Fruit fly (Drosophila melanogaster) whole organism, embryonic: Measurements from ENCODE around the gene CG1317.
A peak's percentile ranks its signal among the peaks of the same experiment; 100 is the strongest.

Source experiments
- Ada2b ChIP-seq: fragments of 200-800 bp; sonication (Bioruptor generic); IDR thresholded peaks from 2 replicates; pipeline ENCODE4 v1.3.6; 2022; ENCODE audit warnings: missing biosample characterization, missing genetic modification characterization
- CG10366 ChIP-seq: fragments of 200-800 bp; sonication (Bioruptor generic); IDR thresholded peaks from 2 replicates; pipeline ENCODE4 v1.3.6; 2022; ENCODE audit warnings: missing biosample characterization, missing genetic modification characterization
- CG10959 ChIP-seq: fragments of 200-800 bp; sonication (Bioruptor generic); IDR thresholded peaks from 2 replicates; pipeline ENCODE4 v1.3.6; 2022; ENCODE audit warnings: missing biosample characterization, missing genetic modification characterization
- CG12659 ChIP-seq: fragments of 200-800 bp; sonication (Bioruptor generic); optimal IDR thresholded peaks from 3 replicates; lab custom pipeline; 2017; ENCODE audit warnings: mild to moderate bottlenecking, missing biosample characterization, missing genetic modification reagents, missing genetic modification characterization
- CG14014 ChIP-seq: fragments of 200-800 bp; sonication (Bioruptor generic); IDR thresholded peaks from 2 replicates; pipeline ENCODE4 v1.3.6; 2022; ENCODE audit warnings: missing biosample characterization, missing genetic modification characterization
- CG15269 ChIP-seq: fragments of 200-800 bp; sonication (Bioruptor generic); optimal IDR thresholded peaks from 2 replicates; lab custom pipeline; 2018; ENCODE audit warnings: missing biosample characterization, mild to moderate bottlenecking, missing genetic modification characterization, moderate library complexity
- CG1647 ChIP-seq: fragments of 200-800 bp; sonication (Bioruptor generic); optimal IDR thresholded peaks from 3 replicates; lab custom pipeline; 2016; ENCODE audit warnings: missing biosample characterization, missing genetic modification characterization
- CG18262 ChIP-seq: fragments of 200-800 bp; optimal IDR thresholded peaks from 3 replicates; lab custom pipeline; 2019; ENCODE audit warnings: missing biosample characterization, mild to moderate bottlenecking, missing genetic modification characterization, moderate library complexity
- CG18764 ChIP-seq: fragments of 200-800 bp; sonication (Bioruptor generic); optimal IDR thresholded peaks from 3 replicates; lab custom pipeline; 2016; ENCODE audit warnings: missing biosample characterization, missing genetic modification characterization
- CG30403 ChIP-seq: fragments of 200-800 bp; sonication (Bioruptor generic); optimal IDR thresholded peaks from 3 replicates; lab custom pipeline; 2016; ENCODE audit warnings: missing biosample characterization, missing genetic modification characterization
- CG31441 ChIP-seq: fragments of 200-800 bp; sonication (Bioruptor generic); IDR thresholded peaks from 2 replicates; pipeline ENCODE4 v1.3.6; 2022; ENCODE audit warnings: missing biosample characterization, missing genetic modification characterization
- CG4404 ChIP-seq: fragments of 200-800 bp; sonication (Bioruptor generic); IDR thresholded peaks from 2 replicates; pipeline ENCODE4 v1.3.6; 2022; ENCODE audit warnings: missing biosample characterization, missing genetic modification characterization
- CG6689 ChIP-seq: fragments of 200-800 bp; sonication (Bioruptor generic); IDR thresholded peaks from 2 replicates; pipeline ENCODE4 v1.3.6; 2022; ENCODE audit warnings: missing biosample characterization, missing genetic modification characterization
- CG6813 ChIP-seq: fragments of 200-800 bp; sonication (Bioruptor generic); optimal IDR thresholded peaks from 2 replicates; lab custom pipeline; 2017; ENCODE audit warnings: missing biosample characterization, missing genetic modification characterization, mild to moderate bottlenecking, moderate library complexity, missing genetic modification reagents
- CG7987 ChIP-seq: fragments of 200-800 bp; sonication (Bioruptor generic); optimal IDR thresholded peaks from 2 replicates; lab custom pipeline; 2018; ENCODE audit warnings: missing biosample characterization, mild to moderate bottlenecking, missing genetic modification characterization, moderate library complexity
- CG8281 ChIP-seq: fragments of 200-800 bp; sonication (Bioruptor generic); optimal IDR thresholded peaks from 2 replicates; lab custom pipeline; 2018; ENCODE audit warnings: missing biosample characterization, mild to moderate bottlenecking, missing genetic modification characterization, moderate library complexity
- CG8765 ChIP-seq: fragments of 200-800 bp; sonication (Bioruptor generic); IDR thresholded peaks from 2 replicates; pipeline ENCODE4 v1.3.6; 2022; ENCODE audit warnings: missing biosample characterization, missing genetic modification characterization
- CG8924 ChIP-seq: fragments of 200-800 bp; optimal IDR thresholded peaks from 3 replicates; lab custom pipeline; 2019; ENCODE audit warnings: missing biosample characterization, mild to moderate bottlenecking, missing genetic modification characterization, moderate library complexity
- CG9609 ChIP-seq: fragments of 200-800 bp; sonication (Bioruptor generic); optimal IDR thresholded peaks from 3 replicates; lab custom pipeline; 2016; ENCODE audit warnings: missing biosample characterization, missing genetic modification characterization
- CG9797 ChIP-seq: fragments of 200-800 bp; sonication (Bioruptor generic); optimal IDR thresholded peaks from 3 replicates; lab custom pipeline; 2018; ENCODE audit warnings: missing biosample characterization, mild to moderate bottlenecking, missing genetic modification characterization
- Chrac-16 ChIP-seq: fragments of 200-800 bp; sonication (Bioruptor generic); optimal IDR thresholded peaks from 3 replicates; lab custom pipeline; 2016; ENCODE audit warnings: missing biosample characterization, missing genetic modification characterization
- D19A ChIP-seq: fragments of 200-800 bp; optimal IDR thresholded peaks from 3 replicates; lab custom pipeline; 2019; ENCODE audit warnings: missing biosample characterization, mild to moderate bottlenecking, missing genetic modification characterization, moderate library complexity
- Dbx ChIP-seq: fragments of 200-800 bp; sonication (Bioruptor generic); IDR thresholded peaks from 3 replicates; pipeline ENCODE4 v1.3.6; 2022; ENCODE audit warnings: missing biosample characterization, missing genetic modification characterization
- Doc3 ChIP-seq: fragments of 200-800 bp; sonication (Bioruptor generic); IDR thresholded peaks from 3 replicates; pipeline ENCODE4 v1.3.6; 2022; ENCODE audit warnings: missing biosample characterization, missing genetic modification characterization; ENCODE audit not compliant: partially characterized antibody
- Drgx ChIP-seq: fragments of 200-800 bp; sonication (Bioruptor generic); IDR thresholded peaks from 2 replicates; pipeline ENCODE4 v1.3.6; 2022; ENCODE audit warnings: missing biosample characterization, missing genetic modification characterization
- Elba2 ChIP-seq: fragments of 200-800 bp; sonication (Bioruptor generic); optimal IDR thresholded peaks from 3 replicates; lab custom pipeline; 2016; ENCODE audit warnings: missing biosample characterization, missing genetic modification characterization
- Fer3 ChIP-seq: fragments of 200-800 bp; sonication (Bioruptor generic); optimal IDR thresholded peaks from 2 replicates; lab custom pipeline; 2018; ENCODE audit warnings: missing biosample characterization, mild to moderate bottlenecking, missing genetic modification characterization, moderate library complexity
- Myb ChIP-seq: fragments of 200-800 bp; sonication (Bioruptor generic); optimal IDR thresholded peaks from 2 replicates; lab custom pipeline; 2016; ENCODE audit warnings: missing biosample characterization, missing genetic modification characterization
- NC2β ChIP-seq: fragments of 200-800 bp; sonication (Bioruptor generic); optimal IDR thresholded peaks from 2 replicates; lab custom pipeline; 2016; ENCODE audit warnings: missing biosample characterization, missing genetic modification characterization
- Nf-YB ChIP-seq: fragments of 200-800 bp; sonication (Bioruptor generic); optimal IDR thresholded peaks from 3 replicates; lab custom pipeline; 2019; ENCODE audit warnings: missing biosample characterization, mild to moderate bottlenecking, missing genetic modification characterization, moderate library complexity
- Nf-YC ChIP-seq: fragments of 200-800 bp; optimal IDR thresholded peaks from 3 replicates; lab custom pipeline; 2019; ENCODE audit warnings: missing biosample characterization, mild to moderate bottlenecking, missing genetic modification characterization, moderate library complexity
- Spps ChIP-seq: fragments of 200-800 bp; sonication (Bioruptor generic); optimal IDR thresholded peaks from 2 replicates; lab custom pipeline; 2018; ENCODE audit warnings: missing biosample characterization, mild to moderate bottlenecking, missing genetic modification characterization
- btn ChIP-seq: fragments of 200-800 bp; sonication (Bioruptor generic); optimal IDR thresholded peaks from 2 replicates; lab custom pipeline; 2016; ENCODE audit warnings: missing biosample characterization, missing genetic modification characterization
- chm ChIP-seq: fragments of 200-800 bp; sonication (Bioruptor generic); IDR thresholded peaks from 2 replicates; pipeline ENCODE4 v1.3.6; 2022; ENCODE audit warnings: missing biosample characterization, missing genetic modification characterization
- gsb ChIP-seq: fragments of 200-800 bp; sonication (Bioruptor generic); IDR thresholded peaks from 2 replicates; pipeline ENCODE4 v1.3.6; 2022; ENCODE audit warnings: missing biosample characterization, missing genetic modification characterization
- gt ChIP-seq: fragments of 200-800 bp; sonication (Bioruptor generic); IDR thresholded peaks from 2 replicates; pipeline ENCODE4 v1.3.6; 2022; ENCODE audit warnings: missing biosample characterization, missing genetic modification characterization
- her ChIP-seq: fragments of 200-800 bp; sonication (Bioruptor generic); optimal IDR thresholded peaks from 2 replicates; lab custom pipeline; 2016; ENCODE audit warnings: missing biosample characterization, missing genetic modification characterization
- hkb ChIP-seq, 2 experiments: fragments of 200-800 bp in 1 of 2; fragments of >200 bp in 1 of 2; sonication (Bioruptor generic) in 1 of 2; IDR thresholded peaks in 1 of 2; optimal IDR thresholded peaks in 1 of 2; 2 replicates each; pipeline versions ENCODE4 v1.3.6 to Lab custom; 2017 to 2022; ENCODE audit warnings: missing biosample characterization in 1 of 2, missing genetic modification characterization in 1 of 2
- insv ChIP-seq, 2 experiments: fragments of 200-800 bp; sonication (Bioruptor generic); optimal IDR thresholded peaks; 3 replicates each; lab custom pipeline; 2016 to 2018; ENCODE audit warnings: missing biosample characterization in 2 of 2, missing genetic modification characterization in 2 of 2
- jing ChIP-seq: fragments of 200-800 bp; sonication (Bioruptor generic); optimal IDR thresholded peaks from 2 replicates; lab custom pipeline; 2018; ENCODE audit warnings: missing biosample characterization, mild to moderate bottlenecking, missing genetic modification characterization
- kni ChIP-seq: fragments of 200-800 bp; sonication (Bioruptor generic); optimal IDR thresholded peaks from 3 replicates; lab custom pipeline; 2017; ENCODE audit warnings: mild to moderate bottlenecking, missing biosample characterization, missing genetic modification reagents, missing genetic modification characterization
- p53 ChIP-seq: fragments of 200-800 bp; sonication (Bioruptor generic); optimal IDR thresholded peaks from 2 replicates; lab custom pipeline; 2016; ENCODE audit warnings: missing biosample characterization, missing genetic modification characterization
- pho ChIP-seq: fragments of 200-800 bp; sonication (Bioruptor generic); optimal IDR thresholded peaks from 2 replicates; lab custom pipeline; 2016; ENCODE audit warnings: missing biosample characterization, missing genetic modification characterization
- pum ChIP-seq: fragments of 200-800 bp; sonication (Bioruptor generic); optimal IDR thresholded peaks from 2 replicates; lab custom pipeline; 2016; ENCODE audit warnings: missing biosample characterization, missing genetic modification characterization
- repo ChIP-seq: fragments of 200-800 bp; sonication (Bioruptor generic); optimal IDR thresholded peaks from 2 replicates; lab custom pipeline; 2016; ENCODE audit warnings: missing biosample characterization, missing genetic modification characterization
- row ChIP-seq: fragments of 200-800 bp; sonication (Bioruptor generic); IDR thresholded peaks from 3 replicates; pipeline ENCODE4 v1.3.6; 2022; ENCODE audit warnings: missing biosample characterization, missing genetic modification characterization
- sd ChIP-seq: fragments of 200-800 bp; sonication (Bioruptor generic); optimal IDR thresholded peaks from 3 replicates; lab custom pipeline; 2018; ENCODE audit warnings: missing biosample characterization, mild to moderate bottlenecking, missing genetic modification characterization, moderate library complexity
- sens-2 ChIP-seq: fragments of 200-800 bp; sonication (Bioruptor generic); IDR thresholded peaks from 2 replicates; pipeline ENCODE4 v1.3.6; 2022; ENCODE audit warnings: missing biosample characterization, missing genetic modification characterization
- slp2 ChIP-seq: fragments of 200-800 bp; sonication (Bioruptor generic); optimal IDR thresholded peaks from 2 replicates; lab custom pipeline; 2016; ENCODE audit warnings: missing biosample characterization, missing genetic modification characterization
- z ChIP-seq: fragments of 200-800 bp; sonication (Bioruptor generic); IDR thresholded peaks from 3 replicates; pipeline ENCODE4 v1.3.6; 2022; ENCODE audit warnings: missing biosample characterization, missing genetic modification characterization
- zen2 ChIP-seq: fragments of 200-800 bp; sonication (Bioruptor generic); IDR thresholded peaks from 3 replicates; pipeline ENCODE4 v1.3.6; 2022; ENCODE audit warnings: missing biosample characterization, missing genetic modification characterization; ENCODE audit not compliant: partially characterized antibody

CG1317 gene

dm6 chr3L:2371882-2372281 lies at the start of gene CG1317, which contains the start of gene CG8993 (continued):
- no peak for TF ChIP-seq Elba2 (GFP tag; lab: Kevin White, UChicago)
- no peak for TF ChIP-seq CG9797 (GFP tag; lab: Kevin White, UChicago)
- no peak for TF ChIP-seq CG8281 (tag; lab: Kevin White, UChicago)
- TF ChIP-seq sens-2 (GFP tag; lab: Robert Waterston, UW) = no peak
- peak; percentile 54 for TF ChIP-seq Nf-YC (tag; lab: Kevin White, UChicago)
- TF ChIP-seq chm (GFP tag; lab: Robert Waterston, UW) = no peak
- TF ChIP-seq z (GFP tag; lab: Robert Waterston, UW) = no peak
- TF ChIP-seq p53 (GFP tag; lab: Kevin White, UChicago) = no peak
- no peak for TF ChIP-seq her
- TF ChIP-seq CG7987 (GFP tag; lab: Kevin White, UChicago) = no peak
- peak; percentile 54 for TF ChIP-seq CG8924
- peak; percentile 64 for TF ChIP-seq CG30403 (GFP tag; lab: Kevin White, UChicago)
- TF ChIP-seq Drgx (GFP tag; lab: Robert Waterston, UW) = no peak
- TF ChIP-seq slp2 (GFP tag; lab: Kevin White, UChicago) = no peak
- TF ChIP-seq row (GFP tag; lab: Robert Waterston, UW) = peak; percentile 94
- no peak for TF ChIP-seq zen2 (GFP tag; lab: Robert Waterston, UW)
- no peak for TF ChIP-seq CG6813 (GFP tag; lab: Kevin White, UChicago)
- no peak for TF ChIP-seq CG9609 (GFP tag; lab: Kevin White, UChicago)
- TF ChIP-seq CG8765 (GFP tag; lab: Robert Waterston, UW) = 0 out of 2 replicates have a peak, but pooled peaks have one; percentile 45
- no peak for TF ChIP-seq gt
- peak; percentile 36 for TF ChIP-seq CG18764 (GFP tag; lab: Kevin White, UChicago)
- peak; percentile 49; the same call in 2 of the 3 replicates for TF ChIP-seq Doc3
- TF ChIP-seq Myb (GFP tag; lab: Kevin White, UChicago) = no peak
- no peak for TF ChIP-seq pum (GFP tag; lab: Kevin White, UChicago)
- TF ChIP-seq CG1647 = no peak
- no peak for TF ChIP-seq Nf-YB
- no peak for TF ChIP-seq jing (GFP tag; lab: Kevin White, UChicago)
- peak; percentile 14 for TF ChIP-seq hkb (optimal IDR thresholded peaks at IDR 0.05; lab: Kevin White, UChicago)
- no peak; the same call in 1 of the 2 replicates for TF ChIP-seq hkb (GFP tag; IDR thresholded peaks at IDR 0.05; lab: Robert Waterston, UW)
- TF ChIP-seq pho (GFP tag; lab: Kevin White, UChicago) = no peak
- TF ChIP-seq CG4404 (GFP tag; lab: Robert Waterston, UW) = peak; percentile 43; the same call in 1 of the 2 replicates
- TF ChIP-seq CG6689 (GFP tag; lab: Robert Waterston, UW) = peak; percentile 50; the same call in 1 of the 2 replicates
- no peak for TF ChIP-seq repo (GFP tag; lab: Kevin White, UChicago)
- TF ChIP-seq NC2β (GFP tag; lab: Kevin White, UChicago) = no peak
- TF ChIP-seq Spps (tag; lab: Kevin White, UChicago) = peak; percentile 36
- TF ChIP-seq D19A = peak; percentile 22
- peak; percentile 41; the same call in 1 of the 2 replicates for TF ChIP-seq CG14014 (GFP tag; lab: Robert Waterston, UW)
- TF ChIP-seq CG10366 (GFP tag; lab: Robert Waterston, UW) = peak; percentile 38; the same call in 1 of the 2 replicates
- TF ChIP-seq gsb = no peak
- TF ChIP-seq kni (GFP tag; lab: Kevin White, UChicago) = no peak
- peak; percentile 34; the same call in 1 of the 2 replicates for TF ChIP-seq Ada2b (GFP tag; lab: Robert Waterston, UW)
- TF ChIP-seq CG18262 = no peak
- no peak for TF ChIP-seq CG10959 (GFP tag; lab: Robert Waterston, UW)
- no peak for TF ChIP-seq sd (tag; lab: Kevin White, UChicago)
- TF ChIP-seq CG15269 (tag; lab: Kevin White, UChicago) = peak; percentile 50
- peak; percentile 26 for TF ChIP-seq Fer3
- no peak for TF ChIP-seq btn (GFP tag; lab: Kevin White, UChicago)
- peak; percentile 43; the same call in 1 of the 3 replicates for TF ChIP-seq Dbx (GFP tag; lab: Robert Waterston, UW)
- peak; percentile 69 for TF ChIP-seq CG12659 (GFP tag; lab: Kevin White, UChicago)
- TF ChIP-seq insv (GFP tag; optimal IDR thresholded peaks at IDR 0.05; lab: Kevin White, UChicago) = peak in 1 of 2 experiments; percentile 1
- peak; percentile 68 for TF ChIP-seq CG31441 (GFP tag; lab: Robert Waterston, UW)
- TF ChIP-seq Chrac-16 (GFP tag; lab: Kevin White, UChicago) = peak; percentile 43
